Fruit fly (Drosophila melanogaster) whole organism, embryonic: ENCODE measurements around the gene msn.
A peak's percentile ranks its signal among the peaks of the same experiment; 100 is the strongest.

ENCODE experiments used
- Ada2b ChIP-seq: fragments of 200-800 bp; sonication (Bioruptor generic); IDR thresholded peaks from 2 replicates; pipeline ENCODE4 v1.3.6; 2022; ENCODE audit warnings: missing biosample characterization, missing genetic modification characterization
- Bteb2 ChIP-seq: fragments of 200-800 bp; sonication (Bioruptor generic); optimal IDR thresholded peaks from 2 replicates; lab custom pipeline; 2016; ENCODE audit warnings: missing biosample characterization, missing genetic modification characterization
- CG1024 ChIP-seq: fragments of 200-800 bp; sonication (Bioruptor generic); IDR thresholded peaks from 2 replicates; pipeline ENCODE4 v1.3.6; 2022; ENCODE audit warnings: missing biosample characterization, missing genetic modification characterization
- CG11504 ChIP-seq: fragments of 200-800 bp; sonication (Bioruptor generic); optimal IDR thresholded peaks from 3 replicates; lab custom pipeline; 2019; ENCODE audit warnings: missing biosample characterization, mild to moderate bottlenecking, missing genetic modification characterization, moderate library complexity
- CG14710 ChIP-seq: fragments of 200-800 bp; sonication (Bioruptor generic); optimal IDR thresholded peaks from 3 replicates; lab custom pipeline; 2019; ENCODE audit warnings: missing biosample characterization, mild to moderate bottlenecking, missing genetic modification characterization, moderate library complexity
- CG1832 ChIP-seq: fragments of 200-800 bp; sonication (Bioruptor generic); optimal IDR thresholded peaks from 2 replicates; lab custom pipeline; 2017; ENCODE audit warnings: missing biosample characterization, mild to moderate bottlenecking, missing genetic modification characterization, inconsistent platforms
- CG18764 ChIP-seq: fragments of 200-800 bp; sonication (Bioruptor generic); optimal IDR thresholded peaks from 3 replicates; lab custom pipeline; 2016; ENCODE audit warnings: missing biosample characterization, missing genetic modification characterization
- CG32767 ChIP-seq: fragments of 200-800 bp; sonication (Bioruptor generic); IDR thresholded peaks from 2 replicates; pipeline ENCODE4 v1.3.6; 2022; ENCODE audit warnings: missing biosample characterization, missing genetic modification characterization
- CG34224 ChIP-seq: fragments of 200-800 bp; sonication (Bioruptor generic); IDR thresholded peaks from 3 replicates; pipeline ENCODE4 v1.3.6; 2022; ENCODE audit warnings: missing biosample characterization, missing genetic modification characterization; ENCODE audit not compliant: partially characterized antibody
- CG3726 ChIP-seq: fragments of 200-800 bp; sonication (Bioruptor generic); IDR thresholded peaks from 3 replicates; pipeline ENCODE4, ENCODE4 v1.3.6; 2022; ENCODE audit warnings: missing biosample characterization, missing genetic modification characterization
- CG4424 ChIP-seq: fragments of 200-800 bp; sonication (Bioruptor generic); optimal IDR thresholded peaks from 3 replicates; lab custom pipeline; 2016; ENCODE audit warnings: missing biosample characterization, missing genetic modification characterization
- CG6791 ChIP-seq: fragments of 200-800 bp; sonication (Bioruptor generic); IDR thresholded peaks from 3 replicates; pipeline ENCODE4 v1.3.6; 2022; ENCODE audit warnings: missing biosample characterization, missing genetic modification characterization; ENCODE audit not compliant: partially characterized antibody
- CG7987 ChIP-seq: fragments of 200-800 bp; sonication (Bioruptor generic); optimal IDR thresholded peaks from 2 replicates; lab custom pipeline; 2018; ENCODE audit warnings: missing biosample characterization, mild to moderate bottlenecking, missing genetic modification characterization, moderate library complexity
- CG8924 ChIP-seq: fragments of 200-800 bp; optimal IDR thresholded peaks from 3 replicates; lab custom pipeline; 2019; ENCODE audit warnings: missing biosample characterization, mild to moderate bottlenecking, missing genetic modification characterization, moderate library complexity
- CG9932 ChIP-seq: fragments of 200-800 bp; sonication (Bioruptor generic); IDR thresholded peaks from 2 replicates; pipeline ENCODE4 v1.3.6; 2022; ENCODE audit warnings: missing biosample characterization, missing genetic modification characterization
- CrebB ChIP-seq: fragments of 200-800 bp; sonication (Bioruptor generic); optimal IDR thresholded peaks from 3 replicates; lab custom pipeline; 2018; ENCODE audit warnings: missing biosample characterization, mild to moderate bottlenecking, missing genetic modification characterization
- Dip3 ChIP-seq: fragments of 200-800 bp; sonication (Bioruptor generic); optimal IDR thresholded peaks from 3 replicates; lab custom pipeline; 2016; ENCODE audit warnings: missing biosample characterization, missing genetic modification characterization
- E2f1 ChIP-seq: fragments of 200-800 bp; sonication (Bioruptor generic); IDR thresholded peaks from 2 replicates; pipeline ENCODE4 v1.3.6; 2022; ENCODE audit warnings: missing biosample characterization, missing genetic modification characterization
- ERR ChIP-seq: fragments of 200-800 bp; sonication (Bioruptor generic); optimal IDR thresholded peaks from 2 replicates; lab custom pipeline; 2016; ENCODE audit warnings: missing biosample characterization, missing genetic modification characterization
- Elba2 ChIP-seq: fragments of 200-800 bp; sonication (Bioruptor generic); optimal IDR thresholded peaks from 3 replicates; lab custom pipeline; 2016; ENCODE audit warnings: missing biosample characterization, missing genetic modification characterization
- Hmr ChIP-seq: fragments of 200-800 bp; sonication (Bioruptor generic); optimal IDR thresholded peaks from 3 replicates; lab custom pipeline; 2017; ENCODE audit warnings: mild to moderate bottlenecking, missing biosample characterization, missing genetic modification reagents, missing genetic modification characterization
- NC2α ChIP-seq: fragments of 200-800 bp; sonication (Bioruptor generic); optimal IDR thresholded peaks from 2 replicates; lab custom pipeline; 2016; ENCODE audit warnings: missing biosample characterization, missing genetic modification characterization
- Ravus ChIP-seq: fragments of 200-800 bp; sonication (Bioruptor generic); IDR thresholded peaks from 2 replicates; pipeline ENCODE4 v1.3.6; 2022; ENCODE audit warnings: missing biosample characterization, missing genetic modification characterization
- Rfx ChIP-seq: fragments of 200-800 bp; sonication (Bioruptor generic); IDR thresholded peaks from 2 replicates; pipeline ENCODE4 v1.3.6; 2022; ENCODE audit warnings: missing biosample characterization, missing genetic modification characterization
- Sry-β ChIP-seq: fragments of 200-800 bp; sonication (Bioruptor generic); optimal IDR thresholded peaks from 2 replicates; lab custom pipeline; 2018; ENCODE audit warnings: missing biosample characterization, mild to moderate bottlenecking, missing genetic modification characterization, moderate library complexity
- Taf1 ChIP-seq: fragments of 200-800 bp; sonication (Bioruptor generic); IDR thresholded peaks from 2 replicates; pipeline ENCODE4 v1.3.6; 2022; ENCODE audit warnings: missing biosample characterization, missing genetic modification characterization
- YL-1 ChIP-seq: fragments of 200-800 bp; sonication (Bioruptor generic); optimal IDR thresholded peaks from 3 replicates; lab custom pipeline; 2017; ENCODE audit warnings: missing biosample characterization, mild to moderate bottlenecking, missing genetic modification characterization
- chinmo ChIP-seq: fragments of 200-800 bp; sonication (Bioruptor generic); IDR thresholded peaks from 4 replicates; pipeline ENCODE4 v1.3.6; 2022; ENCODE audit warnings: missing biosample characterization, missing genetic modification characterization; ENCODE audit not compliant: partially characterized antibody
- chm ChIP-seq: fragments of 200-800 bp; sonication (Bioruptor generic); IDR thresholded peaks from 2 replicates; pipeline ENCODE4 v1.3.6; 2022; ENCODE audit warnings: missing biosample characterization, missing genetic modification characterization
- crp ChIP-seq, 2 experiments: fragments of 200-800 bp; sonication (Bioruptor generic); optimal IDR thresholded peaks; 2 replicates in 1 of 2; 3 replicates in 1 of 2; lab custom pipeline; 2017; ENCODE audit warnings: missing biosample characterization in 2 of 2, missing genetic modification characterization in 2 of 2, mild to moderate bottlenecking in 1 of 2, moderate library complexity in 1 of 2
- exex ChIP-seq: fragments of 200-800 bp; sonication (Bioruptor generic); optimal IDR thresholded peaks from 4 replicates; lab custom pipeline; 2018; ENCODE audit warnings: missing biosample characterization, mild to moderate bottlenecking, missing genetic modification characterization, moderate library complexity
- fd102C ChIP-seq: fragments of 200-800 bp; sonication (Bioruptor generic); optimal IDR thresholded peaks from 2 replicates; lab custom pipeline; 2018; ENCODE audit warnings: missing biosample characterization, mild to moderate bottlenecking, missing genetic modification characterization, moderate library complexity
- gcm ChIP-seq: fragments of 200-800 bp; sonication (Bioruptor generic); optimal IDR thresholded peaks from 2 replicates; lab custom pipeline; 2019; ENCODE audit warnings: missing biosample characterization, mild to moderate bottlenecking, missing genetic modification characterization, moderate library complexity
- gro ChIP-seq: fragments of 200-800 bp; sonication (Bioruptor generic); optimal IDR thresholded peaks from 2 replicates; lab custom pipeline; 2016; ENCODE audit warnings: missing biosample characterization, missing genetic modification characterization
- gsb-n ChIP-seq: fragments of 200-800 bp; sonication (Bioruptor generic); optimal IDR thresholded peaks from 3 replicates; lab custom pipeline; 2018; ENCODE audit warnings: missing biosample characterization, mild to moderate bottlenecking, missing genetic modification characterization
- inv ChIP-seq: fragments of 200-800 bp; sonication (Bioruptor generic); IDR thresholded peaks from 2 replicates; pipeline ENCODE4 v1.3.6; 2022; ENCODE audit warnings: missing biosample characterization, missing genetic modification characterization; ENCODE audit not compliant: partially characterized antibody
- kni ChIP-seq: fragments of 200-800 bp; sonication (Bioruptor generic); optimal IDR thresholded peaks from 3 replicates; lab custom pipeline; 2017; ENCODE audit warnings: mild to moderate bottlenecking, missing biosample characterization, missing genetic modification reagents, missing genetic modification characterization
- lola ChIP-seq, 3 experiments: fragments of >200 bp in 2 of 3; fragments of 200-800 bp in 1 of 3; sonication (Bioruptor generic) in 1 of 3; optimal IDR thresholded peaks; 2 replicates each; lab custom pipeline; 2017 to 2019; ENCODE audit warnings: missing biosample characterization in 3 of 3, missing genetic modification characterization in 3 of 3, mild to moderate bottlenecking in 1 of 3, moderate library complexity in 1 of 3
- oc ChIP-seq: fragments of 200-800 bp; sonication (Bioruptor generic); optimal IDR thresholded peaks from 2 replicates; lab custom pipeline; 2018; ENCODE audit warnings: missing biosample characterization, mild to moderate bottlenecking, missing genetic modification characterization, moderate library complexity
- onecut ChIP-seq: fragments of 200-800 bp; sonication (Bioruptor generic); IDR thresholded peaks from 2 replicates; pipeline ENCODE4 v1.3.6; 2022; ENCODE audit warnings: missing biosample characterization, missing genetic modification characterization
- p53 ChIP-seq: fragments of 200-800 bp; sonication (Bioruptor generic); optimal IDR thresholded peaks from 2 replicates; lab custom pipeline; 2016; ENCODE audit warnings: missing biosample characterization, missing genetic modification characterization
- pfk ChIP-seq: fragments of 200-800 bp; sonication (Bioruptor generic); optimal IDR thresholded peaks from 2 replicates; lab custom pipeline; 2018; ENCODE audit warnings: missing biosample characterization, mild to moderate bottlenecking, missing genetic modification characterization, moderate library complexity
- psq ChIP-seq: fragments of 200-800 bp; sonication (Bioruptor generic); optimal IDR thresholded peaks from 2 replicates; lab custom pipeline; 2017; ENCODE audit warnings: missing biosample characterization, missing genetic modification characterization
- pum ChIP-seq: fragments of 200-800 bp; sonication (Bioruptor generic); optimal IDR thresholded peaks from 2 replicates; lab custom pipeline; 2016; ENCODE audit warnings: missing biosample characterization, missing genetic modification characterization
- sd ChIP-seq: fragments of 200-800 bp; sonication (Bioruptor generic); optimal IDR thresholded peaks from 3 replicates; lab custom pipeline; 2018; ENCODE audit warnings: missing biosample characterization, mild to moderate bottlenecking, missing genetic modification characterization, moderate library complexity
- sug ChIP-seq: fragments of 200-800 bp; optimal IDR thresholded peaks from 2 replicates; lab custom pipeline; 2019; ENCODE audit warnings: missing biosample characterization, mild to moderate bottlenecking, missing genetic modification characterization, moderate library complexity
- tup ChIP-seq: fragments of 200-800 bp; sonication (Bioruptor generic); optimal IDR thresholded peaks from 2 replicates; lab custom pipeline; 2016; ENCODE audit warnings: missing biosample characterization, mild to moderate bottlenecking, missing genetic modification characterization, moderate library complexity
- z ChIP-seq: fragments of 200-800 bp; sonication (Bioruptor generic); IDR thresholded peaks from 3 replicates; pipeline ENCODE4 v1.3.6; 2022; ENCODE audit warnings: missing biosample characterization, missing genetic modification characterization

The msn gene

dm6 chr3L:2582753-2583536, 3.4 kb downstream of the msn start (continued):
- peak; percentile 80 for TF ChIP-seq CG3726 (GFP tag; lab: Robert Waterston, UW)
- peak; percentile 74 for TF ChIP-seq CG32767 (GFP tag; lab: Robert Waterston, UW)
- peak; percentile 85 for TF ChIP-seq CG4424 (GFP tag; lab: Kevin White, UChicago)
- TF ChIP-seq onecut (GFP tag; lab: Robert Waterston, UW), result peak; percentile 73
- TF ChIP-seq CG7987 (GFP tag; lab: Kevin White, UChicago), result peak; percentile 56
- TF ChIP-seq CG6791 (GFP tag; lab: Robert Waterston, UW), result no peak
- TF ChIP-seq gsb-n (tag; lab: Kevin White, UChicago), result peak; percentile 80
- peak; percentile 50 for TF ChIP-seq CrebB (tag; lab: Kevin White, UChicago)
- peak; percentile 30 for TF ChIP-seq Bteb2
- peak; percentile 58 for TF ChIP-seq Rfx (GFP tag; lab: Robert Waterston, UW)
- no peak for TF ChIP-seq inv (GFP tag; lab: Robert Waterston, UW)
- TF ChIP-seq crp (GFP tag; optimal IDR thresholded peaks at IDR 0.05; lab: Kevin White, UChicago), result peak in 1 of 2 experiments; percentile 22
- TF ChIP-seq ERR (GFP tag; lab: Kevin White, UChicago), result no peak
- TF ChIP-seq Dip3, result no peak
- no peak for TF ChIP-seq fd102C
- peak; percentile 80 for TF ChIP-seq E2f1 (GFP tag; lab: Robert Waterston, UW)
- TF ChIP-seq kni (GFP tag; lab: Kevin White, UChicago), result peak; percentile 38
- TF ChIP-seq Taf1 (GFP tag; lab: Robert Waterston, UW), result no peak
- peak; percentile 51 for TF ChIP-seq tup
- TF ChIP-seq gcm (GFP tag; lab: Kevin White, UChicago), result peak; percentile 78
- peak; percentile 6 for TF ChIP-seq Hmr
- peak; percentile 3 for TF ChIP-seq exex (tag; lab: Kevin White, UChicago)
- TF ChIP-seq CG34224, result no peak
- TF ChIP-seq chinmo, result no peak
- no peak for TF ChIP-seq Elba2 (GFP tag; lab: Kevin White, UChicago)
- TF ChIP-seq Sry-β, result peak; percentile 60
- TF ChIP-seq CG14710, result peak; percentile 83
- peak; percentile 11 for TF ChIP-seq sd (tag; lab: Kevin White, UChicago)
- TF ChIP-seq CG11504 (tag; lab: Kevin White, UChicago), result peak; percentile 90
- TF ChIP-seq CG8924, result peak; percentile 81
- peak; percentile 32 for TF ChIP-seq psq (GFP tag; lab: Kevin White, UChicago)
- no peak for TF ChIP-seq sug (tag; lab: Kevin White, UChicago)
- no peak; the same call in none of the 2 replicates for TF ChIP-seq Ravus (GFP tag; lab: Robert Waterston, UW)
- peak; percentile 89 for TF ChIP-seq oc
- TF ChIP-seq chm (GFP tag; lab: Robert Waterston, UW), result peak; percentile 88
- TF ChIP-seq YL-1 (GFP tag; lab: Kevin White, UChicago), result peak; percentile 17
- peak; percentile 70 for TF ChIP-seq NC2α (GFP tag; lab: Kevin White, UChicago)
- TF ChIP-seq Ada2b (GFP tag; lab: Robert Waterston, UW), result peak; percentile 82
- TF ChIP-seq z (GFP tag; lab: Robert Waterston, UW), result peak; percentile 50; the same call in 1 of the 3 replicates
- TF ChIP-seq p53 (GFP tag; lab: Kevin White, UChicago), result peak; percentile 11
- no peak for TF ChIP-seq pfk (GFP tag; lab: Kevin White, UChicago)
- TF ChIP-seq lola (GFP tag; optimal IDR thresholded peaks at IDR 0.05; lab: Kevin White, UChicago), result peak in 1 of 3 experiments; percentile 73
- TF ChIP-seq CG18764 (GFP tag; lab: Kevin White, UChicago), result peak; percentile 78
- TF ChIP-seq CG1024, result peak; percentile 81
- TF ChIP-seq gro (GFP tag; lab: Kevin White, UChicago), result peak; percentile 1
- TF ChIP-seq CG9932 (GFP tag; lab: Robert Waterston, UW), result no peak
- peak; percentile 73 for TF ChIP-seq pum (GFP tag; lab: Kevin White, UChicago)
- TF ChIP-seq CG1832, result no peak
